Fruit fly (Drosophila melanogaster) whole organism, wandering third instar larva: ENCODE measurements around the gene CG44271.

Experiments
- Abd-B ChIP-seq: fragments of >200 bp; optimal IDR thresholded peaks from 2 replicates; lab custom pipeline; 2017; ENCODE audit warnings: missing biosample characterization, missing genetic modification characterization
- CG32264 ChIP-seq: fragments of 200-800 bp; sonication (Bioruptor generic); optimal IDR thresholded peaks from 2 replicates; lab custom pipeline; 2016; ENCODE audit warnings: missing biosample characterization, missing genetic modification characterization
- Dfd ChIP-seq: fragments of >200 bp; optimal IDR thresholded peaks from 2 replicates; lab custom pipeline; 2017; ENCODE audit warnings: missing biosample characterization, missing genetic modification characterization
- Dif ChIP-seq: fragments of 200-275, 200-300 bp; sonication (Bioruptor generic); optimal IDR thresholded peaks from 2 replicates; lab custom pipeline; 2018; ENCODE audit warnings: missing biosample characterization, missing genetic modification characterization; ENCODE audit not compliant: partially characterized antibody
- GATAd ChIP-seq: sonication (Bioruptor generic); optimal IDR thresholded peaks from 2 replicates; lab custom pipeline; 2016; ENCODE audit warnings: missing biosample characterization, missing genetic modification characterization
- HLH106 ChIP-seq: fragments of 200-800 bp; optimal IDR thresholded peaks from 3 replicates; lab custom pipeline; 2019; ENCODE audit warnings: missing biosample characterization, mild to moderate bottlenecking, missing genetic modification characterization, moderate library complexity
- Hr78 ChIP-seq: fragments of >200 bp; optimal IDR thresholded peaks from 2 replicates; lab custom pipeline; 2017; ENCODE audit warnings: missing biosample characterization, missing genetic modification characterization
- Hr83 ChIP-seq: fragments of 200-300 bp; sonication (Bioruptor generic); optimal IDR thresholded peaks from 2 replicates; lab custom pipeline; 2016; ENCODE audit warnings: missing biosample characterization, mild to moderate bottlenecking, missing genetic modification characterization, moderate library complexity; ENCODE audit not compliant: poor library complexity, severe bottlenecking
- Mio ChIP-seq: sonication (Bioruptor generic); optimal IDR thresholded peaks from 2 replicates; lab custom pipeline; 2016; ENCODE audit warnings: missing biosample characterization, missing genetic modification characterization
- Myc ChIP-seq: fragments of >200 bp; optimal IDR thresholded peaks from 2 replicates; lab custom pipeline; 2017
- N ChIP-seq: fragments of >200 bp; optimal IDR thresholded peaks from 2 replicates; lab custom pipeline; 2018; ENCODE audit warnings: missing biosample characterization, missing external identifiers, missing genetic modification characterization
- OdsH ChIP-seq: fragments of 200-800 bp; sonication (Bioruptor generic); optimal IDR thresholded peaks from 2 replicates; lab custom pipeline; 2016; ENCODE audit warnings: missing biosample characterization, mild to moderate bottlenecking, missing genetic modification characterization
- Rel ChIP-seq, 2 experiments: fragments of 200-800 bp; sonication (Bioruptor generic) in 1 of 2; optimal IDR thresholded peaks; 2 replicates in 1 of 2; 3 replicates in 1 of 2; lab custom pipeline; 2016 to 2019; ENCODE audit warnings: mild to moderate bottlenecking in 2 of 2, missing biosample characterization in 2 of 2, missing genetic modification characterization in 2 of 2, moderate library complexity in 1 of 2
- Vsx2 ChIP-seq: fragments of 200-300, 225-300 bp; sonication (Bioruptor generic); optimal IDR thresholded peaks from 2 replicates; lab custom pipeline; 2018; ENCODE audit warnings: missing biosample characterization, missing genetic modification characterization; ENCODE audit not compliant: partially characterized antibody
- br ChIP-seq: fragments of 200-800 bp; sonication (Bioruptor generic); optimal IDR thresholded peaks from 2 replicates; lab custom pipeline; 2016; ENCODE audit warnings: missing biosample characterization, missing genetic modification characterization
- brk ChIP-seq: fragments of 200-800 bp; sonication (Bioruptor generic); optimal IDR thresholded peaks from 2 replicates; lab custom pipeline; 2016; ENCODE audit warnings: missing biosample characterization, mild to moderate bottlenecking, missing genetic modification characterization
- dmrt93B ChIP-seq: fragments of 200-800 bp; sonication (Bioruptor generic); optimal IDR thresholded peaks from 2 replicates; lab custom pipeline; 2018; ENCODE audit warnings: missing biosample characterization, mild to moderate bottlenecking, missing genetic modification characterization
- dsf ChIP-seq: sonication (Bioruptor generic); optimal IDR thresholded peaks from 2 replicates; lab custom pipeline; 2016; ENCODE audit warnings: missing biosample characterization, missing genetic modification characterization, borderline replicate concordance
- foxo ChIP-seq, 2 experiments: fragments of 200-800 bp; sonication (Bioruptor generic); optimal IDR thresholded peaks; 2 replicates in 1 of 2; 3 replicates in 1 of 2; lab custom pipeline; 2016 to 2017; ENCODE audit warnings: missing biosample characterization in 2 of 2, missing genetic modification characterization in 2 of 2
- fru ChIP-seq: fragments of 200-800 bp; sonication (Bioruptor generic); optimal IDR thresholded peaks from 3 replicates; lab custom pipeline; 2016; ENCODE audit warnings: missing biosample characterization, mild to moderate bottlenecking, missing genetic modification characterization
- h ChIP-seq: fragments of 200-800 bp; sonication (Bioruptor generic); optimal IDR thresholded peaks from 3 replicates; lab custom pipeline; 2016; ENCODE audit warnings: missing biosample characterization, mild to moderate bottlenecking, missing genetic modification characterization
- jim ChIP-seq: fragments of 175-275, 200-325 bp; sonication (Bioruptor generic); optimal IDR thresholded peaks from 2 replicates; lab custom pipeline; 2016; ENCODE audit warnings: missing biosample characterization, mild to moderate bottlenecking, missing genetic modification characterization
- lola ChIP-seq: fragments of >200 bp; optimal IDR thresholded peaks from 2 replicates; lab custom pipeline; 2017; ENCODE audit warnings: missing biosample characterization, missing genetic modification characterization
- psq ChIP-seq: fragments of 200-800 bp; sonication (Bioruptor generic); optimal IDR thresholded peaks from 3 replicates; lab custom pipeline; 2017; ENCODE audit warnings: missing biosample characterization, mild to moderate bottlenecking, missing genetic modification characterization, moderate library complexity
- rgr ChIP-seq: fragments of 200-800 bp; sonication (Bioruptor generic); optimal IDR thresholded peaks from 3 replicates; lab custom pipeline; 2016; ENCODE audit warnings: missing biosample characterization, mild to moderate bottlenecking, missing genetic modification characterization
- sage ChIP-seq: fragments of 200-800 bp; sonication (Bioruptor generic); optimal IDR thresholded peaks from 2 replicates; lab custom pipeline; 2016; ENCODE audit warnings: missing biosample characterization, mild to moderate bottlenecking, missing genetic modification characterization
- sv ChIP-seq: fragments of 200-800 bp; sonication (Bioruptor generic); optimal IDR thresholded peaks from 3 replicates; lab custom pipeline; 2016; ENCODE audit warnings: missing biosample characterization, missing genetic modification characterization
- tai ChIP-seq: sonication (Bioruptor generic); optimal IDR thresholded peaks from 2 replicates; lab custom pipeline; 2016; ENCODE audit warnings: missing biosample characterization, missing genetic modification characterization
- usp ChIP-seq: fragments of >200 bp; optimal IDR thresholded peaks from 2 replicates; lab custom pipeline; 2017; ENCODE audit warnings: missing biosample characterization, missing genetic modification characterization
- woc ChIP-seq: sonication (Bioruptor generic); optimal IDR thresholded peaks from 2 replicates; lab custom pipeline; 2016; ENCODE audit warnings: missing biosample characterization, mild to moderate bottlenecking, missing genetic modification characterization

CG44271 gene

dm6 chr2L:6741980-6742591 is 5.6 kb downstream of the CG44271 start, which contains the start of gene meng:
Gene meng, plus strand, starts transcription at chr2L:6742502.
- no peak for TF ChIP-seq psq (GFP tag; lab: Kevin White, UChicago)
- no peak for TF ChIP-seq tai (GFP tag; lab: Kevin White, UChicago)
- TF ChIP-seq woc (GFP tag; lab: Kevin White, UChicago) = no peak
- TF ChIP-seq jim (GFP tag; lab: Kevin White, UChicago) = no peak

- TF ChIP-seq Mio (GFP tag; lab: Kevin White, UChicago) = no peak
- no peak for TF ChIP-seq Hr78 (GFP tag; lab: Kevin White, UChicago)
- no peak for TF ChIP-seq dsf
- no peak for TF ChIP-seq fru (GFP tag; lab: Kevin White, UChicago)
- TF ChIP-seq dmrt93B (GFP tag; lab: Kevin White, UChicago) = no peak
- no peak for TF ChIP-seq N (GFP tag; lab: Kevin White, UChicago)
- TF ChIP-seq sage (GFP tag; lab: Kevin White, UChicago) = no peak
- no peak for TF ChIP-seq woc (GFP tag; lab: Kevin White, UChicago)
- TF ChIP-seq rgr = no peak
- no peak for TF ChIP-seq jim (GFP tag; lab: Kevin White, UChicago)
- no peak for TF ChIP-seq OdsH (GFP tag; lab: Kevin White, UChicago)
- TF ChIP-seq lola (GFP tag; lab: Kevin White, UChicago) = no peak
- TF ChIP-seq GATAd = no peak
- TF ChIP-seq foxo (GFP tag; optimal IDR thresholded peaks at IDR 0.05; lab: Kevin White, UChicago) = no peak
- TF ChIP-seq sv = no peak
- no peak for TF ChIP-seq CG32264 (GFP tag; lab: Kevin White, UChicago)
- no peak for TF ChIP-seq brk
Observed at dm6 chr2L:6740088-6740487, 7.6 kb downstream of the CG44271 start, which contains the start of gene TTLL3A. Gene TTLL3A, minus strand, starts transcription at chr2L:6740188.

- TF ChIP-seq psq (GFP tag; lab: Kevin White, UChicago) (no peak), Rel (GFP tag; optimal IDR thresholded peaks at IDR 0.05; lab: Kevin White, UChicago) (no peak), Rel (tag; optimal IDR thresholded peaks at IDR 0.05; lab: Kevin White, UChicago) (no peak), jim (GFP tag; lab: Kevin White, UChicago) (no peak), CG32264 (GFP tag; lab: Kevin White, UChicago) (no peak), h (GFP tag; lab: Kevin White, UChicago) (no peak)
Observed at dm6 chr2L:6732566-6732965, 15.1 kb downstream of the CG44271 start, which contains the start of gene TTLL3B. Gene TTLL3B, plus strand, starts transcription at chr2L:6732866.

dm6 chr2L:6723750-6724503 is 23.8 kb downstream of the CG44271 start, which contains the start of gene Liprin-alpha:
Gene Liprin-alpha, plus strand, starts transcription at chr2L:6723903.
- TF ChIP-seq Abd-B (GFP tag; lab: Kevin White, UChicago) (peak; percentile 25), jim (GFP tag; lab: Kevin White, UChicago) (no peak), N (GFP tag; lab: Kevin White, UChicago) (peak; percentile 89)

- TF ChIP-seq rgr (peak; percentile 41), usp (GFP tag; lab: Kevin White, UChicago) (no peak), Myc (no peak), h (GFP tag; lab: Kevin White, UChicago) (peak; percentile 44), Hr83 (GFP tag; lab: Kevin White, UChicago) (peak; percentile 48), fru (GFP tag; lab: Kevin White, UChicago) (peak; percentile 14), psq (GFP tag; lab: Kevin White, UChicago) (no peak), dsf (peak; percentile 0), brk (no peak), Dfd (GFP tag; lab: Kevin White, UChicago) (no peak), lola (GFP tag; lab: Kevin White, UChicago) (no peak), Vsx2 (peak; percentile 82), sv (no peak), sage (GFP tag; lab: Kevin White, UChicago) (peak; percentile 39), N (GFP tag; lab: Kevin White, UChicago) (no peak), CG32264 (GFP tag; lab: Kevin White, UChicago) (no peak), OdsH (GFP tag; lab: Kevin White, UChicago) (no peak), br (peak; percentile 13), Dif (GFP tag; lab: Kevin White, UChicago) (no peak), HLH106 (no peak)
- TF ChIP-seq, all 38 proteins: peak for 8
Observed at dm6 chr2L:6722822-6723749, 24.6 kb downstream of the CG44271 start, which contains the start of gene homer. Gene homer, minus strand, starts transcription at chr2L:6723359.
